ENCODE assay signal across 1 fruit fly cellular context in the genomic region with DNA sequence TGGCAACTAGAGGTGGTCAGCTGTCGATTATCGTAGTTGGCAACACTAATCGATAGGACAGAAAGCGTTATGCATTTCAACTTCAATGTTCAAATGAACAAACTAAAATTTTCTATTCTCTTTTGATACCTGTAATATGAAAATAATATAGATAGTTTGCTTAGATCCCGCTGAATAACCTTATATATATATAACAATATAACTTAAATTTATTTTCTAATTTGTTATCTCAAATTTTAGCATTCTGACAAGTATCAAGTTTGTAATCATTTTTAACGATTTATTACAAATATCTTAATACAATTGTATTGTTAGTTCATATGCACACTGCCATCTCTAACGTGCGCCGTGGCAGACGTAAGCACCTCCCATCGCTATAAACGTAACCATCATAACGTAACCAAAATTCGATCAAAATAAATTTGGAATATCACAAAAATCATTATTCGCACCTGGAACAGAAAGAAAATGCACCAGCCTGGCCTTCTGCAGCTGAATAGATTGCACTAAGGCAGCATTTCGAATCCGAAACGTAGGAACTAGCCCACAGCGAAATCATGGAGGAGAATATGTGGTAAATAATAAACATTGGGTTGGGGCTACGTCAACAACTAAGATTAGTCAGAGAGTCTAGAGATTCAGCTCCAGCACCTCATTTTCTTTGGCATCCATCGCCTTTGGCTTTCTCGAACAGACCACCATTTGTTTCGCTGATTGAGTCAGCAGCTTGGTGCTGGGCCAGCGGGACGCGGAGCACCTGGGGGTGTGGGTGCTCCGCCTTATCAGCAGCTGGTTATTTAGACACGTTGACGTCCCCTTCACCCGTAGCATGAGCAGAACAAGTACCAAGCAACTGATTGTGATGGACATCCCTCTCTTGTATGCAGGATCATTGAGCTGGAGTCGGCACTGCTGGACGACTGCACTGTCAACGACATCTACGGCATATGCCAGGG.
TF ChIP-seq lines count a peak whose summit lies in the region.

A gene (minus strand): TSS at position 22 of the 956 bp plus-strand sequence.
A gene (plus strand): TSS at position 385 of the 956 bp plus-strand sequence.

TF ChIP-seq in whole organism, embryonic, 481 proteins besides CTCF, POLR2A, EP300 and RAD21 (continued from another document and continues in another):
- TF ChIP-seq Ravus (GFP tag; IDR thresholded peaks at IDR 0.05; lab: Robert Waterston, UW), result no peak; the same call in 1 of the 2 replicates
- TF ChIP-seq CG8765 (GFP tag; IDR thresholded peaks at IDR 0.05; lab: Robert Waterston, UW), result no peak; the same call in 1 of the 2 replicates
- TF ChIP-seq CG10543 (GFP tag; optimal IDR thresholded peaks at IDR 0.05; lab: Kevin White, UChicago), result peak; percentile 75
- TF ChIP-seq CG12769 (tag; optimal IDR thresholded peaks at IDR 0.05; lab: Kevin White, UChicago), result peak; percentile 63
- TF ChIP-seq CG11696 (GFP tag; IDR thresholded peaks at IDR 0.05; lab: Robert Waterston, UW), result no peak
- peak; percentile 20 for TF ChIP-seq sd (tag; optimal IDR thresholded peaks at IDR 0.05; lab: Kevin White, UChicago)
- peak; percentile 91 for TF ChIP-seq CG11560 (tag; IDR thresholded peaks at IDR 0.05; lab: Robert Waterston, UW)
- TF ChIP-seq CG7357 (GFP tag; IDR thresholded peaks at IDR 0.05; lab: Robert Waterston, UW), result 0 out of 3 replicates have a peak, but pooled peaks have one; percentile 15
- no peak for TF ChIP-seq CG2202 (tag; optimal IDR thresholded peaks at IDR 0.05; lab: Kevin White, UChicago)
- no peak for TF ChIP-seq fd64A (GFP tag; optimal IDR thresholded peaks at IDR 0.05; lab: Kevin White, UChicago)
- peak; percentile 13 for TF ChIP-seq Atf3 (GFP tag; optimal IDR thresholded peaks at IDR 0.05; lab: Kevin White, UChicago)
- 0 out of 4 replicates have a peak, but pooled peaks have one; percentile 4 for TF ChIP-seq chinmo (GFP tag; IDR thresholded peaks at IDR 0.05; lab: Robert Waterston, UW; ENCODE audit: partially characterized antibody)
- TF ChIP-seq unc-4 (GFP tag; IDR thresholded peaks at IDR 0.05; lab: Robert Waterston, UW; ENCODE audit: partially characterized antibody), result peak; percentile 67
- TF ChIP-seq CG8359 (GFP tag; optimal IDR thresholded peaks at IDR 0.05; lab: Kevin White, UChicago; ENCODE audit: borderline replicate concordance), result no peak
- peak; percentile 73; the same call in 3 of the 4 replicates for TF ChIP-seq Gug (GFP tag; IDR thresholded peaks at IDR 0.05; lab: Robert Waterston, UW)
- peak; percentile 41 for TF ChIP-seq slou (GFP tag; optimal IDR thresholded peaks at IDR 0.05; lab: Kevin White, UChicago)
- TF ChIP-seq MBD-R2 (GFP tag; IDR thresholded peaks at IDR 0.05; lab: Robert Waterston, UW), result peak; percentile 26; the same call in 1 of the 2 replicates
- TF ChIP-seq trem (tag; optimal IDR thresholded peaks at IDR 0.05; lab: Kevin White, UChicago), result peak; percentile 71
- no peak for TF ChIP-seq ac (GFP tag; optimal IDR thresholded peaks at IDR 0.05; lab: Kevin White, UChicago)
- no peak for TF ChIP-seq yki (optimal IDR thresholded peaks at IDR 0.05; lab: Kevin White, UChicago)
- TF ChIP-seq sisA (GFP tag; IDR thresholded peaks at IDR 0.05; lab: Robert Waterston, UW), result peak; percentile 59
- TF ChIP-seq lilli (GFP tag; optimal IDR thresholded peaks at IDR 0.05; lab: Kevin White, UChicago), result peak; percentile 78
- no peak for TF ChIP-seq CG12744 (GFP tag; optimal IDR thresholded peaks at IDR 0.05; lab: Kevin White, UChicago)
- TF ChIP-seq CG11695 (GFP tag; IDR thresholded peaks at IDR 0.05; lab: Robert Waterston, UW), result peak; percentile 69
- TF ChIP-seq CG6765 (GFP tag; optimal IDR thresholded peaks at IDR 0.05; lab: Kevin White, UChicago), result no peak
- TF ChIP-seq CG6254 (GFP tag; optimal IDR thresholded peaks at IDR 0.05; lab: Kevin White, UChicago), result no peak
- peak; percentile 56; the same call in 1 of the 3 replicates for TF ChIP-seq CG6791 (GFP tag; IDR thresholded peaks at IDR 0.05; lab: Robert Waterston, UW; ENCODE audit: partially characterized antibody)
- TF ChIP-seq hbn (GFP tag; IDR thresholded peaks at IDR 0.05; lab: Robert Waterston, UW; ENCODE audit: partially characterized antibody), result peak; percentile 48
- peak; percentile 26 to 41 for TF ChIP-seq Pdp1 (GFP tag; optimal IDR thresholded peaks at IDR 0.05; lab: Kevin White, UChicago)
- TF ChIP-seq cas (GFP tag; IDR thresholded peaks at IDR 0.05; lab: Robert Waterston, UW), result no peak
- TF ChIP-seq tgo (GFP tag; IDR thresholded peaks at IDR 0.05; lab: Robert Waterston, UW), result peak; percentile 71
- TF ChIP-seq CG11085 (GFP tag; IDR thresholded peaks at IDR 0.05; lab: Robert Waterston, UW), result peak; percentile 42; the same call in 1 of the 2 replicates
- no peak for TF ChIP-seq Dip2 (GFP tag; IDR thresholded peaks at IDR 0.05; lab: Robert Waterston, UW)
- TF ChIP-seq CG10274 (GFP tag; optimal IDR thresholded peaks at IDR 0.05; lab: Kevin White, UChicago), result no peak
- no peak for TF ChIP-seq wor (GFP tag; IDR thresholded peaks at IDR 0.05; lab: Robert Waterston, UW)
- 0 out of 2 replicates have a peak, but pooled peaks have one; percentile 41 for TF ChIP-seq Atf6 (GFP tag; IDR thresholded peaks at IDR 0.05; lab: Robert Waterston, UW)
- no peak for TF ChIP-seq da (GFP tag; optimal IDR thresholded peaks at IDR 0.05; lab: Kevin White, UChicago)
- TF ChIP-seq CG32532 (GFP tag; IDR thresholded peaks at IDR 0.05; lab: Robert Waterston, UW), result peak; percentile 81
- TF ChIP-seq CG30020 (tag; optimal IDR thresholded peaks at IDR 0.05; lab: Kevin White, UChicago), result peak; percentile 72
- no peak for TF ChIP-seq exex (tag; optimal IDR thresholded peaks at IDR 0.05; lab: Kevin White, UChicago)
- peak; percentile 36 for TF ChIP-seq CG10147 (GFP tag; optimal IDR thresholded peaks at IDR 0.05; lab: Kevin White, UChicago)
- TF ChIP-seq CG7271 (tag; optimal IDR thresholded peaks at IDR 0.05; lab: Kevin White, UChicago), result no peak
- TF ChIP-seq nerfin-1 (tag; optimal IDR thresholded peaks at IDR 0.05; lab: Kevin White, UChicago), result peak; percentile 46
- TF ChIP-seq CG12299 (tag; optimal IDR thresholded peaks at IDR 0.05; lab: Kevin White, UChicago), result peak; percentile 49
- TF ChIP-seq Meics (GFP tag; optimal IDR thresholded peaks at IDR 0.05; lab: Kevin White, UChicago), result peak; percentile 64
- TF ChIP-seq CG12155 (GFP tag; optimal IDR thresholded peaks at IDR 0.05; lab: Kevin White, UChicago), result peak; percentile 72
- peak; percentile 37; the same call in 2 of the 3 replicates for TF ChIP-seq CG34422 (GFP tag; IDR thresholded peaks at IDR 0.05; lab: Robert Waterston, UW)
- no peak for TF ChIP-seq grn (GFP tag; optimal IDR thresholded peaks at IDR 0.05; lab: Kevin White, UChicago)
- peak; percentile 48; the same call in 1 of the 2 replicates for TF ChIP-seq esg (GFP tag; conservative IDR thresholded peaks at IDR 0.05; lab: Robert Waterston, UW)
- TF ChIP-seq Hr3 (GFP tag; optimal IDR thresholded peaks at IDR 0.05; lab: Kevin White, UChicago), result peak; percentile 82
- TF ChIP-seq CG4730 (GFP tag; IDR thresholded peaks at IDR 0.05; lab: Robert Waterston, UW), result peak; percentile 60
- no peak for TF ChIP-seq maf-S (GFP tag; optimal IDR thresholded peaks at IDR 0.05; lab: Kevin White, UChicago)
- peak; percentile 77 for TF ChIP-seq NfI (GFP tag; optimal IDR thresholded peaks at IDR 0.05; lab: Kevin White, UChicago)
- peak; percentile 31 for TF ChIP-seq CG3995 (GFP tag; optimal IDR thresholded peaks at IDR 0.05; lab: Kevin White, UChicago)
- TF ChIP-seq HLH4C (GFP tag; IDR thresholded peaks at IDR 0.05; lab: Robert Waterston, UW; ENCODE audit: partially characterized antibody), result peak; percentile 41; the same call in 1 of the 3 replicates
- TF ChIP-seq CG11723 (GFP tag; optimal IDR thresholded peaks at IDR 0.05; lab: Kevin White, UChicago), result peak; percentile 46
- TF ChIP-seq Dp (GFP tag; optimal IDR thresholded peaks at IDR 0.05; lab: Kevin White, UChicago), result peak; percentile 5
- no peak for TF ChIP-seq otp (GFP tag; IDR thresholded peaks at IDR 0.05; lab: Robert Waterston, UW)
- TF ChIP-seq Camta (GFP tag; optimal IDR thresholded peaks at IDR 0.05; lab: Kevin White, UChicago), result peak; percentile 26
- TF ChIP-seq dysf (GFP tag; IDR thresholded peaks at IDR 0.05; lab: Robert Waterston, UW), result peak; percentile 79
- no peak for TF ChIP-seq CG3163 (GFP tag; optimal IDR thresholded peaks at IDR 0.05; lab: Kevin White, UChicago)
- peak; percentile 61 for TF ChIP-seq CG31224 (GFP tag; IDR thresholded peaks at IDR 0.05; lab: Robert Waterston, UW)
- no peak for TF ChIP-seq Dfd (GFP tag; optimal IDR thresholded peaks at IDR 0.05; lab: Kevin White, UChicago)
- TF ChIP-seq br (optimal IDR thresholded peaks at IDR 0.05; lab: Kevin White, UChicago), result no peak
- TF ChIP-seq CG2889 (GFP tag; IDR thresholded peaks at IDR 0.05; lab: Robert Waterston, UW), result no peak
- TF ChIP-seq dati (GFP tag; IDR thresholded peaks at IDR 0.05; lab: Robert Waterston, UW), result no peak
- peak; percentile 84 for TF ChIP-seq CG31441 (GFP tag; IDR thresholded peaks at IDR 0.05; lab: Robert Waterston, UW)
- TF ChIP-seq bigmax (GFP tag; optimal IDR thresholded peaks at IDR 0.05; lab: Kevin White, UChicago), result no peak
- TF ChIP-seq Opbp (GFP tag; IDR thresholded peaks at IDR 0.05; lab: Robert Waterston, UW; ENCODE audit: partially characterized antibody), result peak; percentile 52; the same call in 2 of the 3 replicates
- peak; percentile 35; the same call in 1 of the 2 replicates for TF ChIP-seq Ada2b (GFP tag; IDR thresholded peaks at IDR 0.05; lab: Robert Waterston, UW)
- peak; percentile 35 for TF ChIP-seq ro (GFP tag; IDR thresholded peaks at IDR 0.05; lab: Robert Waterston, UW)
- peak; percentile 78 for TF ChIP-seq CG2678 (tag; optimal IDR thresholded peaks at IDR 0.05; lab: Kevin White, UChicago)
- TF ChIP-seq gsb (GFP tag; IDR thresholded peaks at IDR 0.05; lab: Robert Waterston, UW), result no peak
- peak; percentile 14 for TF ChIP-seq CrebB (tag; optimal IDR thresholded peaks at IDR 0.05; lab: Kevin White, UChicago)
- TF ChIP-seq Hr39 (optimal IDR thresholded peaks at IDR 0.05; lab: Kevin White, UChicago), result no peak
- no peak for TF ChIP-seq z (GFP tag; IDR thresholded peaks at IDR 0.05; lab: Robert Waterston, UW)
- peak; percentile 79 for TF ChIP-seq CG15514 (GFP tag; optimal IDR thresholded peaks at IDR 0.05; lab: Kevin White, UChicago)
- no peak for TF ChIP-seq mirr (GFP tag; optimal IDR thresholded peaks at IDR 0.05; lab: Kevin White, UChicago)
- TF ChIP-seq luna (GFP tag; optimal IDR thresholded peaks at IDR 0.05; lab: Kevin White, UChicago), result peak; percentile 28
- TF ChIP-seq dmrt99B (tag; optimal IDR thresholded peaks at IDR 0.05; lab: Kevin White, UChicago), result peak; percentile 65
- no peak for TF ChIP-seq ab (GFP tag; optimal IDR thresholded peaks at IDR 0.05; lab: Kevin White, UChicago)
- TF ChIP-seq CG11456 (GFP tag; IDR thresholded peaks at IDR 0.05; lab: Robert Waterston, UW), result peak; percentile 75; the same call in 2 of the 3 replicates
- TF ChIP-seq CG18599 (GFP tag; optimal IDR thresholded peaks at IDR 0.05; lab: Kevin White, UChicago), result peak; percentile 67
- peak; percentile 32 for TF ChIP-seq ewg (GFP tag; optimal IDR thresholded peaks at IDR 0.05; lab: Kevin White, UChicago)
- TF ChIP-seq nom (GFP tag; optimal IDR thresholded peaks at IDR 0.05; lab: Kevin White, UChicago), result no peak
- peak in 1 of 2 experiments; percentile 45 for TF ChIP-seq chif (GFP tag; optimal IDR thresholded peaks at IDR 0.05; lab: Kevin White, UChicago)
- TF ChIP-seq schlank (tag; optimal IDR thresholded peaks at IDR 0.05; lab: Kevin White, UChicago), result no peak
- TF ChIP-seq Aef1 (GFP tag; IDR thresholded peaks at IDR 0.05; lab: Robert Waterston, UW), result peak; percentile 71
- peak; percentile 93 for TF ChIP-seq MESR4 (GFP tag; optimal IDR thresholded peaks at IDR 0.05; lab: Kevin White, UChicago)
- no peak for TF ChIP-seq CG4707 (GFP tag; optimal IDR thresholded peaks at IDR 0.05; lab: Kevin White, UChicago)
- peak; percentile 60; the same call in 1 of the 2 replicates for TF ChIP-seq HLH3B (GFP tag; IDR thresholded peaks at IDR 0.05; lab: Robert Waterston, UW)
- TF ChIP-seq ken (GFP tag; IDR thresholded peaks at IDR 0.05; lab: Robert Waterston, UW), result peak; percentile 72; the same call in 1 of the 3 replicates
- peak; percentile 74 for TF ChIP-seq CG18262 (tag; optimal IDR thresholded peaks at IDR 0.05; lab: Kevin White, UChicago)
- no peak for TF ChIP-seq kni (GFP tag; optimal IDR thresholded peaks at IDR 0.05; lab: Kevin White, UChicago)
- peak; percentile 31; the same call in 1 of the 2 replicates for TF ChIP-seq bbx (GFP tag; IDR thresholded peaks at IDR 0.05; lab: Robert Waterston, UW; ENCODE audit: partially characterized antibody)
- peak; percentile 7 for TF ChIP-seq CG7928 (GFP tag; optimal IDR thresholded peaks at IDR 0.05; lab: Kevin White, UChicago)
- peak; percentile 28 for TF ChIP-seq trh (GFP tag; optimal IDR thresholded peaks at IDR 0.05; lab: Kevin White, UChicago)
- no peak for TF ChIP-seq sqz (GFP tag; optimal IDR thresholded peaks at IDR 0.05; lab: Kevin White, UChicago)
- TF ChIP-seq CG3407 (GFP tag; optimal IDR thresholded peaks at IDR 0.05; lab: Kevin White, UChicago), result peak; percentile 2
- TF ChIP-seq sob (GFP tag; IDR thresholded peaks at IDR 0.05; lab: Robert Waterston, UW), result peak; percentile 71
- no peak for TF ChIP-seq kah (GFP tag; optimal IDR thresholded peaks at IDR 0.05; lab: Kevin White, UChicago)
- peak; percentile 20 for TF ChIP-seq HmgZ (tag; optimal IDR thresholded peaks at IDR 0.05; lab: Kevin White, UChicago)
- peak; percentile 68 for TF ChIP-seq CG6689 (GFP tag; IDR thresholded peaks at IDR 0.05; lab: Robert Waterston, UW)
- TF ChIP-seq lola (GFP tag; optimal IDR thresholded peaks at IDR 0.05; lab: Kevin White, UChicago), result peak in 1 of 3 experiments; percentile 79
- TF ChIP-seq CG16813 (GFP tag; IDR thresholded peaks at IDR 0.05; lab: Robert Waterston, UW; ENCODE audit: partially characterized antibody), result peak; percentile 73; the same call in 2 of the 3 replicates
- peak; percentile 36 for TF ChIP-seq Antp (GFP tag; optimal IDR thresholded peaks at IDR 0.05; lab: Kevin White, UChicago)
- peak; percentile 59 for TF ChIP-seq Fer3 (tag; optimal IDR thresholded peaks at IDR 0.05; lab: Kevin White, UChicago)
- TF ChIP-seq scrt (GFP tag; optimal IDR thresholded peaks at IDR 0.05; lab: Kevin White, UChicago), result peak; percentile 48
- TF ChIP-seq CG10979 (tag; optimal IDR thresholded peaks at IDR 0.05; lab: Kevin White, UChicago), result peak; percentile 54
- peak; percentile 67 for TF ChIP-seq Nf-YC (tag; optimal IDR thresholded peaks at IDR 0.05; lab: Kevin White, UChicago)
- TF ChIP-seq Oli (tag; optimal IDR thresholded peaks at IDR 0.05; lab: Kevin White, UChicago), result peak; percentile 33
- no peak for TF ChIP-seq Lpt (GFP tag; optimal IDR thresholded peaks at IDR 0.05; lab: Kevin White, UChicago)
- no peak for TF ChIP-seq sr (GFP tag; IDR thresholded peaks at IDR 0.05; lab: Robert Waterston, UW)
- TF ChIP-seq Ptx1 (GFP tag; IDR thresholded peaks at IDR 0.05; lab: Robert Waterston, UW), result peak; percentile 84
- TF ChIP-seq CG3847 (GFP tag; IDR thresholded peaks at IDR 0.05; lab: Robert Waterston, UW), result peak; percentile 65
